Worm (Caenorhabditis elegans) whole organism, dauer: ENCODE measurements around the gene atg-2.

Source experiments
- unc-62 ChIP-seq: sonication (generic microtip); optimal IDR thresholded peaks from 2 replicates; lab custom pipeline; 2017; ENCODE audit warnings: missing biosample characterization, missing genetic modification reagents, missing genetic modification characterization

atg-2 gene

DNA sequence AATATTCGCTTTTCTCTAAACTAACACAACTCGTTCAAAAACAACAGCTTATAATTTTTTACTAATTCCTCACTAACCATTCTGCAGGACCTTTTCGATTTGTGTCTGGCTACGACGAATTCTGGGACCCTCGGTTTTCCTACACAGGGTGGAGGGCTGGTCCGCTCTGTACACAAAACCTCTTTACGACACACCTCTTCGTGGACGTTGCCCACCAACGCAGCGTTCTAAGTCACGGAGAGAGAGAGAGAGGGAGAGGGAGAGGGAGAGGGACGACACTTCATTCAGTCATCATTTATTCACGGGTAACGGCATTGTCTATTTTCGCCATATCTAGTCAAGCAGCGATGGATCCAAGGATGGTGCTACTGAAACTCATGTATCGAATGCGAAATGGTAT lies at the start of gene atg-2:
TSS of gene atg-2 (plus strand) at position 301 of the 400 bp plus-strand sequence.
- no peak for TF ChIP-seq unc-62 (GFP tag; lab: Kevin White, UChicago)

- TF ChIP-seq unc-62 (GFP tag; lab: Kevin White, UChicago), result no peak
Observed at ce11 chrX:6761211-6761610, 45.4 kb upstream of the atg-2 start.

DNA sequence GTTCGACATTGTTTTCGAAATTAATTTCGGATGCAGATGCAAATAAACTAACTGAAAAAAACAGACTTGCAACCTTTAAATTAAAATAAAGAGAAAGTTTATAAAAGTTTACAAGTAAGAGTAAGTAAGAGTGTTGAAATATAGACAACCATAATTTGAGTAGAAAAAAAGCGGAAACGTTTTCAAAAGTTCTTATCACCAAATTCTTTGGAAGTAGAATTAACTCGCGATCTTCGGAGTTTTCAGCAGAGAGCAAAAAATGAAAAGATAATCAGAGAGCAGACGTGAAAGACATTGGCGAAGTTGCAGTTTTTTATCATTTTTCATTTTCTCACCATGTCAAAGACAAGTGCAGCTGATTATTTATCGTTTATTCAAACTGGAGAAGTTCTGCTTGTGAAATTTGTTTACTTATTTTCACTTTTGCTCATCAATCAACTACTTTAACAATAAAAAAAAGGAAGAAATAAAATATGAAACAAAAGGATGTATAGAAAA lies 44.8 kb upstream of the atg-2 start, which contains the start of gene abts-4:
TSS of gene abts-4 (minus strand) at position 51 of the 498 bp plus-strand sequence.
- TF ChIP-seq unc-62 (GFP tag; lab: Kevin White, UChicago), result no peak

DNA sequence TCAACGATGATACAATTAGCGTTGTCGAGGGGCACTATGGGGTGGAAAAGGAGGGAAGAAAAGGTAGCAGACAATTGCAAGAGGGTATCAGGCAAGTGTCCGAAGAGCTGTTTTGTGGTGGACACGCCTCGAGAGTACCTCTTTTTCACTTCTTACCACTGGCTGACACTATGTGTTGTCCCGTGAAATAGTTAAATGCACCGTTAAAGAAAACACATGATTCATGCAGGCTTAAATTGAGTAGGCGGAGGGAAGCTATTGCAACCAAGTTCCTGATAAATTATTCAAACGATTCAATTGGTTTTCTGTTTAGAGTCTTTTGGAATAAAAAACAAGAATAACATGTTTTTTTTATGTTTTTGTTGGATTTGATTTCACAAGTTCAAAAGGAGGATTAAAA lies 28.5 kb upstream of the atg-2 start, which contains the start of gene irk-1:
TSS of gene irk-1 (minus strand) at position 101 of the 400 bp plus-strand sequence.
- no peak for TF ChIP-seq unc-62 (GFP tag; lab: Kevin White, UChicago)

- TF ChIP-seq unc-62 (GFP tag; lab: Kevin White, UChicago), result no peak
Observed at ce11 chrX:6782857-6783256, 23.7 kb upstream of the atg-2 start, which contains the start of gene idpp-6. Gene idpp-6 (plus strand): TSS chrX:6783157.

DNA sequence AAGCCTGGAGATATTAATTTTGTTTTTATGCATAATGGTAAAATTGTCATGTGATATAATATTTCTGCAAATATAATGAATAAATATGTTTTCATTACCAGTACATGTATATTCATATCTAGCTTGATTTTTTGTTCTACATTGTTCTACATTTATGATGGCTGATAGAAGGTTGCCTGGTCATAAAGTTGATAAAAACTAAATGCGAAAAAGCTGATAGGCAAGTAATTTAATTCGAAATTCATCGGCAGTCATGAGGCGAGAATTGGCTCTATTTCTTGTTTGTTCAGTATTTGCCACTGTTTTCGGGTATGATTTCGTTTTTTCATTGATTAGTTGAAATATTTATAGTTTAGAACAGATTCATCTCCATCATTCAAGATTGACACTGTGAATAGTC lies 22.4 kb upstream of the atg-2 start, which contains the start of gene bgal-2:
TSS of gene bgal-2 (plus strand) at position 231 of the 400 bp plus-strand sequence.
- TF ChIP-seq unc-62 (GFP tag; lab: Kevin White, UChicago), result no peak

ce11 chrX:6788965-6789573 lies 17.5 kb upstream of the atg-2 start, which contains the start of gene sgca-1:
Gene sgca-1 (minus strand): TSS chrX:6789548.
- TF ChIP-seq unc-62 (GFP tag; lab: Kevin White, UChicago), result no peak

DNA sequence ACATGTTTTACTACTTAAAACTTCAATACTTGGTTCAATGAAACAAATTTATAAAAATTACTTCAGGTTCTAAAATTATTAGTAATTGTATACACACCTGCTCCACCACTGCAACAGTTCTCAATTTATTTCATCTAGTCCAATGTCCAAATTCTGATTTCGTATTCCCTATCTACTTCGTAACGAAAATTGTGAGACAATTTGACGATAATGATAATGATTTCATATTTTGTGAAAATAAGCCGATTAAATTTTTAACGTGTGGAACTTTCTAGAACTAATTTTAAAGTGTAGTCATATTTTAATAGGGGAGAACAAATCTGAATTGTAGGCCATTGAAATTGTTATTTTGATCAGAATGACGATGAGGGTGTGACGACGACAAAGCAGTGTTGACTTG lies 16.1 kb upstream of the atg-2 start:
- no peak for TF ChIP-seq unc-62 (GFP tag; lab: Kevin White, UChicago)

DNA sequence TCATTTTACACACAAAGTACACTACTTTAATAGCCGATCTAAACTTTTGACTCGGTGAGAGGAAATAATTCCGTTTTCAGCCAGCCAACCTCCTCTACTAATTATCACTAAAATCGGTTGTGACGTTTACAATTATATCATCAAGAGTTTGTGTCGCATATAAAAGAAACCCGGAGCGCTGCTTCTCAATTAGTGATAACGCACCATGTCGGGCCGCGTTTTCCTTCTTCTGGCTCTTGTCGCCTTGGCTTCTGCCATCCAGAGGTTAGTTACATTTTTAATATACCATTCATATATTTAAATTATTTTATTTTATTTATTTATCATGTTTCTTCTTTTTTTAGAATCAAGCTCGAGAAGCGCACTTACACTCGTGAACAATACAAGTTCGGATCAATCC lies 15.6 kb upstream of the atg-2 start, which contains the start of gene asp-3:
TSS of gene asp-3 (plus strand) at position 79 of the 400 bp plus-strand sequence.
- TF ChIP-seq unc-62 (GFP tag; lab: Kevin White, UChicago), result no peak

DNA sequence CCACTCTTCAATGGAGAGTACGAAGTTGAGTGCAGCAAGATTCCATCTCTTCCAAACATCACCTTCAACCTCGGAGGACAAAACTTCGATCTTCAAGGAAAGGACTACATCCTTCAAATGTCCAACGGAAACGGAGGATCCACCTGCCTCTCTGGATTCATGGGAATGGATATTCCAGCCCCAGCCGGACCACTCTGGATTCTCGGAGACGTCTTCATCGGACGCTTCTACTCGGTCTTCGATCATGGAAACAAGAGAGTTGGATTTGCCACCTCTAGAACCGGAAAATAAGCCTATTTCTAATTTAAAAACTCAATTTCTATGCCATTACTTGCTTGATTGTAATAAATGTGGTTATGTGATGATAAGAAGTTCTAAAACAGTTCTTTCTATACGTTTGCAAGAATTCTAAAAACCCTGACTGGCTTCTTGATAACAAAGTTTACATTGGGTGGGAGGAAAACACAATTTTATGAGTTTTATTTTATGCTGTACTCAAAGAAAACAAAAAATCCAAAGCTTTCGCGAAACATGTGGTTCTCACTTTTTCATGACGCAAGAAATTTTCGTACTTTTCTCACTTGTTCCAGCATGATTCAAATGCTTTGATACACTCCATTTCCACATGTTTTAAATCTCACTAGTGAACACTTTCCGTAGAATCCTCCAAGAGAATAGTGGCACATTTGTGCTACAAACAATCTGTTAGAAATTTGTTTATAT lies 14.1 kb upstream of the atg-2 start:
- TF ChIP-seq unc-62 (GFP tag; lab: Kevin White, UChicago), result no peak

ce11 chrX:6795843-6796521 lies 10.6 kb upstream of the atg-2 start:
- TF ChIP-seq unc-62 (GFP tag; lab: Kevin White, UChicago), result no peak

DNA sequence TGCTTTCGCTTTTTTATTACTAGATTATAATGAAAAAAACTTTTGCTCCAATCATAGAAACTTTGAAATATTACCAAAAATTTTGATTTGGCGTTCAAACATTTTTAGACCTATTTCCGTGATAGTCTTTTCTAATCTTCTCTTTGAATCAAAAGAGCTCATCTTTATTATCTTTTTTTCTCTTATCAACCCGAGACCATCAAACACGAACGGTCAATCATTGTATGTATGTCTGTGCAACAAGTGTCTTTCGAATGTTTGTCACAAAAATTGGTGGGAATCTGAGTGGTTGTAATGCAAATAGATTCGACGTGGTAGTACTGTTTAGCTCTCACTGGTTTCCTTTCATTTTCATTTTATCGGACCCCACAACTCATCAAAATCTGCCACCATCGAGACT lies 6.8 kb upstream of the atg-2 start, which contains the start of gene M03A8.3:
TSS of gene M03A8.3 (plus strand) at position 278 of the 400 bp plus-strand sequence.
- no peak for TF ChIP-seq unc-62 (GFP tag; lab: Kevin White, UChicago)

ce11 chrX:6801546-6801945 lies 5.0 kb upstream of the atg-2 start:
- no peak for TF ChIP-seq unc-62 (GFP tag; lab: Kevin White, UChicago)

ce11 chrX:6804405-6804804 lies 2.2 kb upstream of the atg-2 start:
- TF ChIP-seq unc-62 (GFP tag; lab: Kevin White, UChicago), result no peak

DNA sequence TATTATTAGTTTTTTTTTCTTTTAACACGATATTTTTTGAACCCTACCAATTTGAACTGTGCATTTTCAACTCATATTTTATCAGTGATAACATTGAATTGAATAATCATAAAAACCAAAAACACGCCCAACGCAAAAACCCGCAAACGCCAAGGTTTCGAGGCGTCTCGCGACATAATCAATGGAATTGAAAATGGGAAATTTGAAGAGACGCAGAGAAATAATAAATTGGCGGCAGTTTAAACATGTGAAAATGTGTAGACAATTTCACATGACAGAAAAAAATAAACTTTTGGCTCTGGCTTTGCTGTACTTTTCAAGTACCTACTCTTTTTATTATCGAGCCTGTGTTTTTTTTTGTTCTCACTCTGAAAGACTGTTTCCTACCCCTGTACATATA lies 1.7 kb upstream of the atg-2 start:
- no peak for TF ChIP-seq unc-62 (GFP tag; lab: Kevin White, UChicago)

- TF ChIP-seq unc-62 (GFP tag; lab: Kevin White, UChicago), result no peak
Observed at ce11 chrX:6805427-6805826, 1.1 kb upstream of the atg-2 start.
